Worm (Caenorhabditis elegans): ENCODE data around the gene rps-1.

Gene rps-1

DNA sequence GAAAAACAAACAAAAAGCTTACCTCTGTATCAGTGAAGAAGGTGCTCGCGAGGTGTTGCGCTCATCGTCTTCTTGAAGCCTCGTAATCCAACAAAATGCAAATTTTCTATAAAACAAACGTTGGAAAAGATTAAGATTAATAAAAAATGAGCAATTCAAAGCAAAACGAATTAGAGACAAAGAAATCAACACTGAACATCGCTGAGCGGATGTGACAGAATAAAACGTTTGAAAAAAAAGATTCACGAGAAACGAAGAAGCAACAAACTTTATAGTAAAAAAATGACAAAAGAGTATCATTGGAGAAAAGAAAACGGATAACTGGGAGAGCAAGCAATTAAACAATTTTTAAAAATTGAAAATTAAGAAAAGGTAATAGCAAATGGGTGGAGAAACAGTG, 23.2 kb downstream of the rps-1 start, which contains the start of the genes C07G2.5 and atf-7:
Gene C07G2.5, minus strand, starts transcription at position 101 of the 400 bp plus-strand sequence.
Gene atf-7, minus strand, starts transcription at position 108 of the 400 bp plus-strand sequence.
- TF ChIP-seq sma-3 (GFP tag; optimal IDR thresholded peaks at IDR 0.05) (no peak), nhr-25 (tag; optimal IDR thresholded peaks at IDR 0.05) (no peak), nhr-12 (tag; optimal IDR thresholded peaks at IDR 0.05) (no peak), nhr-23 (tag; optimal IDR thresholded peaks at IDR 0.05) (no peak), skn-1 (tag; optimal IDR thresholded peaks at IDR 0.05) (no peak)

DNA sequence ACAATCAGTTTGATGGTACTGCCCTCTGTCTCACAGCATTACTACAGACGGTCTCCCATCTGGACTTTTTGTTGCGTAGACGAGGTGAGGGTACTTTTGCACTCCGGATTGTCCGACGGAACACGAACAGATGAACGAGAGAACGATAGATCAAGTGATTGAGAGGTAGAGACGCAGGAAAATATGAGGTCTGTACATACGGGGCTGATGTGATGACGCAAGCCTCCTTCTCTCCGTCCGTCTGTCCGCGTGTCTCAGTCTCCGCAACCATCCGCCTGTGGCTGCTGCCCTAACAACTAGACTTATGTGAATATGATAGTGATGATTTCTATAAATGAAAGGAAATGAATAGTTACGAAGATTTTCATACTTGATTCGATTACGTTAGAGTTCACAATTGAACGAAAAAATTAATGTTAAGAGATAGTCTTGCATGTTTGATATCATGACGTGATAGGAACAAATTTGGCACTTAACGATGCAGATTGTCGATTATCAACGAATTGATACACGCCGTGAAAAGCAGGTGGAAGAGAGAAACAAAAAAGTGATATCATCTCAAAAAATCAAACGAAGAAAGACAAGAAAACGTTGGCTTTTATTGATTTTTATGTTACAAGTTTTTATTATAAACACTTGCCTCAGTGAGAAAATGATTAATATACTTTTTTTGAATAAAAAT, 27.0 kb downstream of the rps-1 start:
- TF ChIP-seq fos-1 (tag; optimal IDR thresholded peaks at IDR 0.05) (peak; percentile 89), nhr-77 (tag; optimal IDR thresholded peaks at IDR 0.05) (no peak), blmp-1 (tag; optimal IDR thresholded peaks at IDR 0.05; ENCODE audit: insufficient read depth) (no peak), gmeb-1 (tag; optimal IDR thresholded peaks at IDR 0.05) (no peak), crh-2 (tag; optimal IDR thresholded peaks at IDR 0.05) (peak; percentile 68), nhr-25 (tag; optimal IDR thresholded peaks at IDR 0.05) (peak; percentile 43), sma-9 (GFP tag; optimal IDR thresholded peaks at IDR 0.05) (peak; percentile 66), sma-9 (tag; optimal IDR thresholded peaks at IDR 0.05) (no peak), mdl-1 (tag; optimal IDR thresholded peaks at IDR 0.05) (peak in 1 of 2 experiments; percentile 56), nhr-21 (tag; optimal IDR thresholded peaks at IDR 0.05) (peak; percentile 43), sma-3 (GFP tag; optimal IDR thresholded peaks at IDR 0.05) (peak; percentile 38)

DNA sequence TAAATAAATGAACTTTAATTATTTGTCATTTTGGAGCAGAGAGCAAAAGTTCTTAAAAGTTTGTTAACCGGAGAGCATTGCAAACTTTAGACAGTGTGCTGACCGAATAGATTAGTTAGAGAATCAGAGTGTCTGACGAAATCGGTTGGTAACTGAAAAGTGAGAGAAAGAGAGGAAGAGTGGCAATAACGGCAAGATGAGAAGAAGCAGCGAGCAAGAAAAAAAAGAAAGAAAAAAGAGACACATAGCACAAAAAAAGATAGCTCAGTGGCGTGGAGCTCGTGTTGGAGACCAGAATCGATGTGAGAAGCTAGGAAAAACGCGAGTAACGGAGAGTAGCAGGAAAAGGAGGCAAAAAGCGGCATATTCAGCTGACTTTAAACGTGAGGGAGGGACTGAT, 28.6 kb downstream of the rps-1 start:
- peak; percentile 33 for TF ChIP-seq alr-1 (tag; optimal IDR thresholded peaks at IDR 0.05)
- TF ChIP-seq lsy-2 (tag; optimal IDR thresholded peaks at IDR 0.05) = peak; percentile 1 to 67
- no peak for TF ChIP-seq mbf-1 (tag; optimal IDR thresholded peaks at IDR 0.05)
- peak; percentile 75 for TF ChIP-seq zag-1 (tag; optimal IDR thresholded peaks at IDR 0.05)
- TF ChIP-seq nhr-11 (tag; optimal IDR thresholded peaks at IDR 0.05) = no peak
- peak; percentile 49 for TF ChIP-seq fos-1 (tag; optimal IDR thresholded peaks at IDR 0.05)
- TF ChIP-seq sma-9 (GFP tag; optimal IDR thresholded peaks at IDR 0.05) = peak; percentile 36
- TF ChIP-seq sma-9 (tag; optimal IDR thresholded peaks at IDR 0.05) = no peak
- TF ChIP-seq ztf-1 (GFP tag; conservative IDR thresholded peaks at IDR 0.05) = no peak
- peak; percentile 83 for TF ChIP-seq unc-55 (GFP tag; optimal IDR thresholded peaks at IDR 0.05)
- TF ChIP-seq lin-13 (GFP tag; optimal IDR thresholded peaks at IDR 0.05) = no peak
- no peak for TF ChIP-seq elt-1 (tag; optimal IDR thresholded peaks at IDR 0.05)
- peak; percentile 61 for TF ChIP-seq F13H6.1 (tag; optimal IDR thresholded peaks at IDR 0.05)
- no peak for TF ChIP-seq snpc-4 (tag; optimal IDR thresholded peaks at IDR 0.05)
- TF ChIP-seq Y55F3AM.14 (GFP tag; optimal IDR thresholded peaks at IDR 0.05) = peak; percentile 46
- no peak for TF ChIP-seq nhr-23 (tag; optimal IDR thresholded peaks at IDR 0.05)
- no peak for TF ChIP-seq ceh-16 (tag; optimal IDR thresholded peaks at IDR 0.05)
- TF ChIP-seq blmp-1 (tag; optimal IDR thresholded peaks at IDR 0.05; ENCODE audit: insufficient read depth) = no peak
- TF ChIP-seq egl-27 (tag; optimal IDR thresholded peaks at IDR 0.05) = peak; percentile 14
- no peak for TF ChIP-seq nhr-77 (tag; optimal IDR thresholded peaks at IDR 0.05)
- TF ChIP-seq peb-1 (tag; optimal IDR thresholded peaks at IDR 0.05) = no peak
- peak in 1 of 2 experiments; percentile 39 for TF ChIP-seq mdl-1 (tag; optimal IDR thresholded peaks at IDR 0.05)
- TF ChIP-seq mab-5 (tag; optimal IDR thresholded peaks at IDR 0.05) = peak; percentile 30
- peak; percentile 8 for TF ChIP-seq nhr-6 (tag; optimal IDR thresholded peaks at IDR 0.05)
- no peak for TF ChIP-seq dmd-4 (tag; optimal IDR thresholded peaks at IDR 0.05)
- peak; percentile 18 for TF ChIP-seq lin-11 (tag; optimal IDR thresholded peaks at IDR 0.05)
- TF ChIP-seq nhr-25 (tag; optimal IDR thresholded peaks at IDR 0.05) = no peak
- peak; percentile 14 for TF ChIP-seq lin-39 (tag; optimal IDR thresholded peaks at IDR 0.05)
- no peak for TF ChIP-seq ama-1 (optimal IDR thresholded peaks at IDR 0.05)
- TF ChIP-seq nhr-129 (tag; optimal IDR thresholded peaks at IDR 0.05) = peak; percentile 93
- TF ChIP-seq crh-2 (tag; optimal IDR thresholded peaks at IDR 0.05) = peak; percentile 78
- TF ChIP-seq ztf-4 (tag; optimal IDR thresholded peaks at IDR 0.05) = peak; percentile 49
- TF ChIP-seq C34F6.9 (tag; optimal IDR thresholded peaks at IDR 0.05) = peak; percentile 86
- TF ChIP-seq ztf-11 (tag; optimal IDR thresholded peaks at IDR 0.05) = no peak
